Fruit fly (Drosophila melanogaster) whole organism: ENCODE results near the gene CG4116.

Experiments used
- CG8478 ChIP-seq: fragments of >200 bp; optimal IDR thresholded peaks from 2 replicates; lab custom pipeline; 2018; ENCODE audit warnings: inconsistent platforms
- Dll ChIP-seq: fragments of >200 bp; optimal IDR thresholded peaks from 2 replicates; lab custom pipeline; 2017
- EcR ChIP-seq, 2 experiments: fragments of >200 bp; optimal IDR thresholded peaks; 2 replicates each; lab custom pipeline; 2017; ENCODE audit warnings: missing biosample characterization in 2 of 2, missing genetic modification characterization in 2 of 2, missing genetic modification reagents in 2 of 2
- pan ChIP-seq: fragments of >200 bp; optimal IDR thresholded peaks from 2 replicates; lab custom pipeline; 2017
- psq ChIP-seq: fragments of >200 bp; optimal IDR thresholded peaks from 2 replicates; lab custom pipeline; 2017
- usp ChIP-seq: fragments of >200 bp; optimal IDR thresholded peaks from 2 replicates; lab custom pipeline; 2017; ENCODE audit warnings: missing biosample characterization, missing genetic modification characterization, mixed read lengths

- TF ChIP-seq psq (lab: Kevin White, UChicago), result no peak
- TF ChIP-seq EcR (GFP tag; optimal IDR thresholded peaks at IDR 0.05; lab: Kevin White, UChicago), result no peak
- no peak for TF ChIP-seq CG8478 (lab: Kevin White, UChicago)
- TF ChIP-seq usp (GFP tag; lab: Kevin White, UChicago), result no peak
- no peak for TF ChIP-seq pan (lab: Kevin White, UChicago)
- no peak for TF ChIP-seq Dll
Measured at dm6 chrX:3025510-3026216, 41.7 kb downstream of the CG4116 start.
